Worm (Caenorhabditis elegans) whole organism, L1 larva: Measurements from ENCODE around the gene T10B5.3.

Source experiments
- C04F5.9 ChIP-seq: sonication (generic microtip); optimal IDR thresholded peaks from 2 replicates; lab custom pipeline; 2016; ENCODE audit warnings: missing genetic modification characterization, missing compliant biosample characterization
- C16A3.4 ChIP-seq: fragments of 150-350 bp; optimal IDR thresholded peaks from 2 replicates; lab custom pipeline; 2014; ENCODE audit warnings: missing biosample characterization, missing genetic modification characterization
- C34B4.2 ChIP-seq: sonication (generic microtip); optimal IDR thresholded peaks from 2 replicates; lab custom pipeline; 2017; ENCODE audit warnings: mild to moderate bottlenecking, missing genetic modification characterization, missing compliant biosample characterization
- F16B12.6 ChIP-seq: fragments of 150-350 bp; optimal IDR thresholded peaks from 2 replicates; lab custom pipeline; 2014; ENCODE audit warnings: missing biosample characterization, missing genetic modification characterization
- Y116A8C.19 ChIP-seq: sonication (generic microtip); optimal IDR thresholded peaks from 2 replicates; lab custom pipeline; 2016; ENCODE audit warnings: missing compliant biosample characterization, missing genetic modification characterization, borderline replicate concordance
- aha-1 ChIP-seq: fragments of 150-350 bp; optimal IDR thresholded peaks from 2 replicates; lab custom pipeline; 2014; ENCODE audit warnings: missing biosample characterization, missing genetic modification characterization
- alr-1 ChIP-seq: fragments of 200-800 bp; sonication (Bioruptor generic); optimal IDR thresholded peaks from 2 replicates; lab custom pipeline; 2018; ENCODE audit warnings: borderline replicate concordance, mild to moderate bottlenecking, missing genetic modification characterization, missing compliant biosample characterization
- aly-2 ChIP-seq: fragments of 150-350 bp; optimal IDR thresholded peaks from 2 replicates; lab custom pipeline; 2014; ENCODE audit warnings: missing biosample characterization, missing genetic modification characterization
- ama-1 ChIP-seq: fragments of 150-350 bp; optimal IDR thresholded peaks from 2 replicates; lab custom pipeline; 2014
- ceh-63 ChIP-seq: fragments of 200-800 bp; sonication (Bioruptor generic); optimal IDR thresholded peaks from 2 replicates; lab custom pipeline; 2018; ENCODE audit warnings: mild to moderate bottlenecking, missing genetic modification characterization, missing compliant biosample characterization
- ceh-82 ChIP-seq, 3 experiments: fragments of 150-350 bp in 1 of 3; sonication (generic microtip) in 2 of 3; optimal IDR thresholded peaks; 2 replicates each; lab custom pipeline; 2014 to 2017; ENCODE audit warnings: missing biosample characterization in 3 of 3, missing genetic modification characterization in 3 of 3
- ceh-88 ChIP-seq: fragments of 200-800 bp; sonication (Bioruptor generic); IDR thresholded peaks from 2 replicates; pipeline ENCODE4 v1.3.6; 2022; ENCODE audit warnings: missing genetic modification characterization, missing compliant biosample characterization
- ceh-90 ChIP-seq: sonication (generic microtip); optimal IDR thresholded peaks from 2 replicates; lab custom pipeline; 2016; ENCODE audit warnings: missing genetic modification characterization, missing compliant biosample characterization
- dpl-1 ChIP-seq, 3 experiments: fragments of 150-350 bp in 2 of 3; sonication (generic microtip) in 1 of 3; optimal IDR thresholded peaks; 2 replicates each; lab custom pipeline; 2014 to 2017; ENCODE audit warnings: missing biosample characterization in 3 of 3, missing genetic modification characterization in 3 of 3, missing genetic modification reagents in 3 of 3
- dsc-1 ChIP-seq: sonication (generic microtip); optimal IDR thresholded peaks from 2 replicates; lab custom pipeline; 2016; ENCODE audit warnings: mild to moderate bottlenecking, missing genetic modification characterization, missing compliant biosample characterization
- efl-1 ChIP-seq, 4 experiments: fragments of 150-350 bp; optimal IDR thresholded peaks in 3 of 4; peaks in 1 of 4; 1 replicate in 1 of 4; 2 replicates in 3 of 4; lab custom pipeline; 2014; ENCODE audit warnings: missing biosample characterization in 2 of 4, missing genetic modification characterization in 2 of 4, missing genetic modification reagents in 2 of 4
- ets-5 ChIP-seq: fragments of 200-800 bp; sonication (Bioruptor generic); IDR thresholded peaks from 2 replicates; pipeline ENCODE4 v1.3.6; 2022; ENCODE audit warnings: missing genetic modification characterization, missing compliant biosample characterization
- fkh-8 ChIP-seq: sonication (generic microtip); optimal IDR thresholded peaks from 2 replicates; lab custom pipeline; 2016; ENCODE audit warnings: mild to moderate bottlenecking, missing genetic modification characterization, missing compliant biosample characterization
- fos-1 ChIP-seq: fragments of 150-350 bp; optimal IDR thresholded peaks from 2 replicates; lab custom pipeline; 2014; ENCODE audit warnings: missing biosample characterization, missing genetic modification characterization
- hlh-17 ChIP-seq: fragments of 200-800 bp; sonication (Bioruptor generic); optimal IDR thresholded peaks from 2 replicates; lab custom pipeline; 2018; ENCODE audit warnings: missing genetic modification characterization, mild to moderate bottlenecking, missing compliant biosample characterization, moderate library complexity, borderline replicate concordance
- hpl-2 ChIP-seq: fragments of 150-350 bp; optimal IDR thresholded peaks from 2 replicates; lab custom pipeline; 2014; ENCODE audit warnings: missing biosample characterization, missing genetic modification reagents, missing genetic modification characterization
- irx-1 ChIP-seq: sonication (generic microtip); optimal IDR thresholded peaks from 2 replicates; lab custom pipeline; 2016; ENCODE audit warnings: missing genetic modification characterization, missing compliant biosample characterization
- isw-1 ChIP-seq: fragments of 200-800 bp; sonication (Bioruptor generic); IDR thresholded peaks from 2 replicates; pipeline ENCODE4 v1.3.6; 2022; ENCODE audit warnings: missing genetic modification characterization, missing compliant biosample characterization
- lin-35 ChIP-seq, 2 experiments: fragments of 150-350 bp; optimal IDR thresholded peaks; 2 replicates each; lab custom pipeline; 2014; ENCODE audit warnings: missing biosample characterization in 2 of 2, missing genetic modification characterization in 2 of 2, missing genetic modification reagents in 2 of 2
- lir-3 ChIP-seq: sonication (generic microtip); optimal IDR thresholded peaks from 2 replicates; lab custom pipeline; 2016; ENCODE audit warnings: mild to moderate bottlenecking, missing genetic modification characterization, moderate library complexity, missing compliant biosample characterization; ENCODE audit not compliant: poor library complexity
- lsy-2 ChIP-seq, 2 experiments: fragments of 150-350 bp; optimal IDR thresholded peaks; 2 replicates each; lab custom pipeline; 2014; ENCODE audit warnings: missing biosample characterization in 2 of 2, missing genetic modification characterization in 2 of 2
- mab-9 ChIP-seq: fragments of 200-800 bp; sonication (Bioruptor generic); IDR thresholded peaks from 2 replicates; pipeline ENCODE4 v1.3.6; 2022; ENCODE audit warnings: missing genetic modification reagents, missing genetic modification characterization, missing compliant biosample characterization
- mdl-1 ChIP-seq, 2 experiments: fragments of 150-350 bp; optimal IDR thresholded peaks; 2 replicates each; lab custom pipeline; 2014 to 2017; ENCODE audit warnings: missing biosample characterization in 2 of 2, missing genetic modification characterization in 2 of 2, inconsistent platforms in 1 of 2
- mep-1 ChIP-seq: fragments of 150-350 bp; optimal IDR thresholded peaks from 2 replicates; lab custom pipeline; 2014; ENCODE audit warnings: missing biosample characterization, missing genetic modification characterization
- nhr-11 ChIP-seq: fragments of 150-350 bp; optimal IDR thresholded peaks from 2 replicates; lab custom pipeline; 2014; ENCODE audit warnings: missing biosample characterization, missing genetic modification characterization
- nhr-12 ChIP-seq: sonication (generic microtip); optimal IDR thresholded peaks from 2 replicates; lab custom pipeline; 2017; ENCODE audit warnings: missing biosample characterization, missing genetic modification characterization
- nhr-19 ChIP-seq: fragments of 200-800 bp; sonication (Bioruptor generic); conservative IDR thresholded peaks from 2 replicates; pipeline ENCODE4 v1.3.6; 2022; ENCODE audit warnings: missing genetic modification characterization, missing compliant biosample characterization
- nhr-237 ChIP-seq: fragments of 150-350 bp; optimal IDR thresholded peaks from 2 replicates; lab custom pipeline; 2014; ENCODE audit warnings: missing biosample characterization, missing genetic modification characterization
- nhr-71 ChIP-seq: sonication (generic microtip); optimal IDR thresholded peaks from 2 replicates; lab custom pipeline; 2016; ENCODE audit warnings: mild to moderate bottlenecking, missing genetic modification characterization, moderate library complexity, missing compliant biosample characterization
- nhr-76 ChIP-seq: sonication (generic microtip); optimal IDR thresholded peaks from 2 replicates; lab custom pipeline; 2017; ENCODE audit warnings: missing biosample characterization, missing genetic modification characterization
- nhr-84 ChIP-seq: sonication (generic microtip); optimal IDR thresholded peaks from 2 replicates; lab custom pipeline; 2017; ENCODE audit warnings: missing biosample characterization, missing genetic modification characterization
- nhr-90 ChIP-seq: sonication (generic microtip); optimal IDR thresholded peaks from 2 replicates; lab custom pipeline; 2016; ENCODE audit warnings: mild to moderate bottlenecking, missing genetic modification characterization, missing compliant biosample characterization; ENCODE audit not compliant: poor library complexity
- pqm-1 ChIP-seq: sonication (generic microtip); optimal IDR thresholded peaks from 3 replicates; lab custom pipeline; 2017; ENCODE audit warnings: missing biosample characterization, missing genetic modification characterization
- rnt-1 ChIP-seq: sonication (generic microtip); optimal IDR thresholded peaks from 2 replicates; lab custom pipeline; 2016; ENCODE audit warnings: mild to moderate bottlenecking, missing genetic modification characterization, moderate library complexity, missing compliant biosample characterization
- snu-23 ChIP-seq: sonication (generic microtip); optimal IDR thresholded peaks from 2 replicates; lab custom pipeline; 2016; ENCODE audit warnings: missing genetic modification characterization, missing compliant biosample characterization
- sox-4 ChIP-seq: sonication (generic microtip); optimal IDR thresholded peaks from 2 replicates; lab custom pipeline; 2016; ENCODE audit warnings: missing genetic modification characterization, missing compliant biosample characterization
- swsn-7 ChIP-seq: sonication (generic microtip); optimal IDR thresholded peaks from 2 replicates; lab custom pipeline; 2016; ENCODE audit warnings: missing genetic modification characterization, missing compliant biosample characterization
- tbx-2 ChIP-seq: sonication (generic microtip); optimal IDR thresholded peaks from 2 replicates; lab custom pipeline; 2016; ENCODE audit warnings: missing genetic modification characterization, missing compliant biosample characterization
- unc-130 ChIP-seq: fragments of 150-350 bp; optimal IDR thresholded peaks from 2 replicates; lab custom pipeline; 2017; ENCODE audit warnings: missing biosample characterization, missing genetic modification characterization, inconsistent platforms
- unc-62 ChIP-seq: fragments of 150-350 bp; optimal IDR thresholded peaks from 2 replicates; lab custom pipeline; 2014; ENCODE audit warnings: missing biosample characterization, missing genetic modification reagents, missing genetic modification characterization
- unc-86 ChIP-seq: sonication (generic microtip); optimal IDR thresholded peaks from 2 replicates; lab custom pipeline; 2016; ENCODE audit warnings: missing genetic modification characterization, missing compliant biosample characterization
- unc-98 ChIP-seq: fragments of 200-800 bp; sonication (Bioruptor generic); IDR thresholded peaks from 2 replicates; pipeline ENCODE4 v1.3.6; 2022; ENCODE audit warnings: missing genetic modification characterization, missing compliant biosample characterization
- vab-15 ChIP-seq: sonication (generic microtip); optimal IDR thresholded peaks from 2 replicates; lab custom pipeline; 2017; ENCODE audit warnings: missing genotype, mild to moderate bottlenecking, missing genetic modification characterization, missing compliant biosample characterization
- ztf-4 ChIP-seq: fragments of 150-350 bp; optimal IDR thresholded peaks from 2 replicates; lab custom pipeline; 2014; ENCODE audit warnings: missing biosample characterization, missing genetic modification characterization

Gene T10B5.3

DNA sequence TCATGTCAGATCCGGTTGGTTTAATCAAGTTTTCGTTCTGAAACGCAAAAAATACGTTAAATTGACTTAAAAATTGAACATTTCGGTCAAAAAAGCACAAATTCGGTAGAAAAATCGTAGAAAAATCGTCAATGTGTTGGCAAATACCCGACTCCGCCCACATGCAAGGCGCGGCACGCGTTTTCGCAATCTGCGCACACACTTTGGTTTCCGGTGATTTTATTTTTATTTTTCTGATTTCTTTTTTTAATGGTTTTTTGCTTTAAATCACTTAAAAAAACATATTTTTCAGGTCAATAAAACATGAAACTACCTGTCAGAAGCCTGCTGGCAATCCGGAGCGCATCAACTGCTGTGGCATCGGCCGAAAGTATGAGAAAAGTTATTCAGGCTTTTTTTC is 48.3 kb downstream of the T10B5.3 start, which contains the start of the genes gly-7 and mrpl-39 (continued):
- no peak for TF ChIP-seq pqm-1
- peak; percentile 21 for TF ChIP-seq dsc-1
- no peak for TF ChIP-seq mab-9 (GFP tag; lab: Robert Waterston, UW)
- no peak for TF ChIP-seq ceh-63 (GFP tag; lab: Kevin White, UChicago)
- TF ChIP-seq Y116A8C.19 (tag; lab: Kevin White, UChicago) = no peak
- TF ChIP-seq mdl-1 (tag; optimal IDR thresholded peaks at IDR 0.05; lab: Kevin White, UChicago) = no peak
- no peak for TF ChIP-seq ztf-4
- TF ChIP-seq hpl-2 (GFP tag; lab: Kevin White, UChicago) = no peak
- TF ChIP-seq ceh-82 (tag; optimal IDR thresholded peaks at IDR 0.05; lab: Kevin White, UChicago) = peak in 1 of 3 experiments; percentile 27
- TF ChIP-seq tbx-2 (tag; lab: Kevin White, UChicago) = peak; percentile 32
- TF ChIP-seq mep-1 = no peak
- TF ChIP-seq irx-1 = no peak
- TF ChIP-seq unc-98 (GFP tag; lab: Robert Waterston, UW) = no peak
- TF ChIP-seq nhr-237 (tag; lab: Kevin White, UChicago) = no peak
- TF ChIP-seq lsy-2 (tag; optimal IDR thresholded peaks at IDR 0.05; lab: Kevin White, UChicago) = peak in 1 of 2 experiments; percentile 27
- TF ChIP-seq fkh-8 (tag; lab: Kevin White, UChicago) = no peak
- TF ChIP-seq snu-23 (GFP tag; lab: Kevin White, UChicago) = peak; percentile 48
- TF ChIP-seq nhr-19 (GFP tag; lab: Robert Waterston, UW) = no peak; the same call in 1 of the 2 replicates
- TF ChIP-seq nhr-71 (tag; lab: Kevin White, UChicago) = no peak
- TF ChIP-seq alr-1 (tag; lab: Kevin White, UChicago) = no peak
- no peak for TF ChIP-seq ama-1 (lab: Kevin White, UChicago)
- no peak for TF ChIP-seq aly-2 (tag; lab: Kevin White, UChicago)
- TF ChIP-seq nhr-12 = no peak
- TF ChIP-seq hlh-17 (GFP tag; lab: Kevin White, UChicago) = no peak
- TF ChIP-seq rnt-1 (tag; lab: Kevin White, UChicago) = peak; percentile 53
- no peak for TF ChIP-seq nhr-11 (tag; lab: Kevin White, UChicago)
- no peak for TF ChIP-seq C04F5.9 (tag; lab: Kevin White, UChicago)
- peak; percentile 11 for TF ChIP-seq swsn-7 (tag; lab: Kevin White, UChicago)
- TF ChIP-seq sox-4 = no peak
- no peak for TF ChIP-seq unc-62 (GFP tag; lab: Kevin White, UChicago)
- TF ChIP-seq unc-130 (tag; lab: Kevin White, UChicago) = peak; percentile 20
- no peak for TF ChIP-seq ceh-88
- TF ChIP-seq unc-86 (tag; lab: Kevin White, UChicago) = no peak
- TF ChIP-seq ceh-90 (tag; lab: Kevin White, UChicago) = no peak
- TF ChIP-seq C16A3.4 (tag; lab: Kevin White, UChicago) = peak; percentile 11
- TF ChIP-seq lir-3 (tag; lab: Kevin White, UChicago) = no peak
- no peak for TF ChIP-seq vab-15 (tag; lab: Kevin White, UChicago)
- no peak for TF ChIP-seq nhr-84
- no peak for TF ChIP-seq F16B12.6 (tag; lab: Kevin White, UChicago)
- TF ChIP-seq nhr-90 (tag; lab: Kevin White, UChicago) = peak; percentile 2
- no peak for TF ChIP-seq C34B4.2 (tag; lab: Kevin White, UChicago)
- TF ChIP-seq fos-1 (tag; lab: Kevin White, UChicago) = no peak
- no peak for TF ChIP-seq isw-1 (GFP tag; lab: Robert Waterston, UW)
- TF ChIP-seq ets-5 (GFP tag; lab: Robert Waterston, UW) = no peak
- TF ChIP-seq nhr-76 (tag; lab: Kevin White, UChicago) = no peak
- peak in 2 of 3 experiments; percentile 34 to 48 for TF ChIP-seq dpl-1 (GFP tag; optimal IDR thresholded peaks at IDR 0.05; lab: Kevin White, UChicago)
- no peak for TF ChIP-seq aha-1 (tag; lab: Kevin White, UChicago)
- TF ChIP-seq efl-1 (optimal IDR thresholded peaks at IDR 0.05; lab: Kevin White, UChicago) = peak; percentile 21 to 52
- peak; percentile 45 to 93 for TF ChIP-seq efl-1 (GFP tag; optimal IDR thresholded peaks at IDR 0.05 in 1 of 2; lab: Kevin White, UChicago)
- peak; percentile 15 to 52 for TF ChIP-seq lin-35 (GFP tag; optimal IDR thresholded peaks at IDR 0.05; lab: Kevin White, UChicago)
